Worm (Caenorhabditis elegans): ENCODE data around the gene fbxc-52.

The fbxc-52 gene

ce11 chrII:3716961-3717360, at the start of gene fbxc-52:
Gene fbxc-52, plus strand, starts transcription at chrII:3717261.
- TF ChIP-seq unc-62 (GFP tag; optimal IDR thresholded peaks at IDR 0.05), result no peak

ce11 chrII:3669315-3669714, 47.7 kb upstream of the fbxc-52 start, which contains the start of gene srx-97:
Gene srx-97, minus strand, starts transcription at chrII:3669415.
- TF ChIP-seq unc-62 (GFP tag; optimal IDR thresholded peaks at IDR 0.05), result no peak

- no peak for TF ChIP-seq unc-62 (GFP tag; optimal IDR thresholded peaks at IDR 0.05)
Observed at ce11 chrII:3670956-3671355, 46.1 kb upstream of the fbxc-52 start, which contains the start of gene srx-98. Gene srx-98, minus strand, starts transcription at chrII:3671056.

- no peak for TF ChIP-seq unc-62 (GFP tag; optimal IDR thresholded peaks at IDR 0.05)
Observed at ce11 chrII:3673493-3673892, 43.6 kb upstream of the fbxc-52 start, which contains the start of gene sea-1. Gene sea-1, minus strand, starts transcription at chrII:3673593.

ce11 chrII:3675176-3675575, 41.9 kb upstream of the fbxc-52 start, which contains the start of gene F19B10.2:
Gene F19B10.2, plus strand, starts transcription at chrII:3675476.
- TF ChIP-seq unc-62 (GFP tag; optimal IDR thresholded peaks at IDR 0.05), result no peak

ce11 chrII:3678978-3679377, 38.1 kb upstream of the fbxc-52 start:
- no peak for TF ChIP-seq unc-62 (GFP tag; optimal IDR thresholded peaks at IDR 0.05)

- TF ChIP-seq unc-62 (GFP tag; optimal IDR thresholded peaks at IDR 0.05), result no peak
Observed at ce11 chrII:3680366-3680765, 36.7 kb upstream of the fbxc-52 start.

- TF ChIP-seq unc-62 (GFP tag; optimal IDR thresholded peaks at IDR 0.05), result no peak
Observed at ce11 chrII:3681365-3682083, 35.5 kb upstream of the fbxc-52 start, which contains the start of gene F19B10.10. Gene F19B10.10, minus strand, starts transcription at chrII:3681415.

- no peak for TF ChIP-seq unc-62 (GFP tag; optimal IDR thresholded peaks at IDR 0.05)
Observed at ce11 chrII:3682770-3683234, 34.3 kb upstream of the fbxc-52 start, which contains the start of gene F19B10.1. Gene F19B10.1, plus strand, starts transcription at chrII:3683184.

ce11 chrII:3684487-3685067, 32.5 kb upstream of the fbxc-52 start:
- no peak for TF ChIP-seq unc-62 (GFP tag; optimal IDR thresholded peaks at IDR 0.05)

ce11 chrII:3688333-3688732, 28.7 kb upstream of the fbxc-52 start, which contains the start of gene ifas-1:
Gene ifas-1, minus strand, starts transcription at chrII:3688719.
- TF ChIP-seq unc-62 (GFP tag; optimal IDR thresholded peaks at IDR 0.05), result no peak

- TF ChIP-seq unc-62 (GFP tag; optimal IDR thresholded peaks at IDR 0.05), result no peak
Observed at ce11 chrII:3690646-3691045, 26.4 kb upstream of the fbxc-52 start, which contains the start of gene srx-101. Gene srx-101, minus strand, starts transcription at chrII:3690746.

ce11 chrII:3694664-3695063, 22.4 kb upstream of the fbxc-52 start, which contains the start of gene srx-102:
Gene srx-102, minus strand, starts transcription at chrII:3694764.
- no peak for TF ChIP-seq unc-62 (GFP tag; optimal IDR thresholded peaks at IDR 0.05)

- TF ChIP-seq unc-62 (GFP tag; optimal IDR thresholded peaks at IDR 0.05), result no peak
Observed at ce11 chrII:3699591-3699990, 17.5 kb upstream of the fbxc-52 start, which contains the start of gene srx-104. Gene srx-104, minus strand, starts transcription at chrII:3699691.

- TF ChIP-seq unc-62 (GFP tag; optimal IDR thresholded peaks at IDR 0.05), result no peak
Observed at ce11 chrII:3701305-3701704, 15.8 kb upstream of the fbxc-52 start, which contains the start of gene srx-105. Gene srx-105, minus strand, starts transcription at chrII:3701405.

- TF ChIP-seq unc-62 (GFP tag; optimal IDR thresholded peaks at IDR 0.05), result no peak
Observed at ce11 chrII:3705320-3705719, 11.7 kb upstream of the fbxc-52 start, which contains the start of gene srx-108. Gene srx-108, plus strand, starts transcription at chrII:3705620.
